Fruit fly (Drosophila melanogaster) whole organism, embryonic: ENCODE results near the gene CG5863.

ENCODE experiments used
- CG16815 ChIP-seq: fragments of 200-800 bp; sonication (Bioruptor generic); optimal IDR thresholded peaks from 3 replicates; lab custom pipeline; 2017; ENCODE audit warnings: missing biosample characterization, mild to moderate bottlenecking, missing genetic modification characterization
- CG42726 ChIP-seq: fragments of 200-800 bp; sonication (Bioruptor generic); IDR thresholded peaks from 2 replicates; pipeline ENCODE4 v1.3.6; 2022; ENCODE audit warnings: missing biosample characterization, missing genetic modification characterization; ENCODE audit not compliant: partially characterized antibody
- Fer2 ChIP-seq: fragments of 200-800 bp; sonication (Bioruptor generic); optimal IDR thresholded peaks from 2 replicates; lab custom pipeline; 2018; ENCODE audit warnings: missing biosample characterization, mild to moderate bottlenecking, missing genetic modification characterization, moderate library complexity
- HmgZ ChIP-seq: fragments of 200-800 bp; sonication (Bioruptor generic); optimal IDR thresholded peaks from 2 replicates; lab custom pipeline; 2018; ENCODE audit warnings: missing biosample characterization, mild to moderate bottlenecking, missing genetic modification characterization
- Hmr ChIP-seq: fragments of 200-800 bp; sonication (Bioruptor generic); optimal IDR thresholded peaks from 3 replicates; lab custom pipeline; 2017; ENCODE audit warnings: mild to moderate bottlenecking, missing biosample characterization, missing genetic modification reagents, missing genetic modification characterization
- Max ChIP-seq: fragments of 200-800 bp; sonication (Bioruptor generic); optimal IDR thresholded peaks from 2 replicates; lab custom pipeline; 2016; ENCODE audit warnings: missing biosample characterization, mild to moderate bottlenecking, missing genetic modification characterization
- Meics ChIP-seq: fragments of 200-800 bp; sonication (Bioruptor generic); optimal IDR thresholded peaks from 2 replicates; lab custom pipeline; 2017; ENCODE audit warnings: missing biosample characterization, mild to moderate bottlenecking, missing genetic modification characterization
- Scr ChIP-seq: fragments of 200-800 bp; sonication (Bioruptor generic); IDR thresholded peaks from 2 replicates; pipeline ENCODE4 v1.3.6; 2022; ENCODE audit warnings: missing biosample characterization, missing genetic modification characterization; ENCODE audit not compliant: partially characterized antibody
- Six4 ChIP-seq: fragments of 200-800 bp; sonication (Bioruptor generic); optimal IDR thresholded peaks from 2 replicates; lab custom pipeline; 2016; ENCODE audit warnings: missing biosample characterization, missing genetic modification characterization
- eyg ChIP-seq: fragments of 200-800 bp; sonication (Bioruptor generic); optimal IDR thresholded peaks from 3 replicates; lab custom pipeline; 2016; ENCODE audit warnings: missing biosample characterization, missing genetic modification characterization
- gce ChIP-seq: fragments of 200-800 bp; sonication (Bioruptor generic); IDR thresholded peaks from 3 replicates; pipeline ENCODE4 v1.3.6; 2022; ENCODE audit warnings: missing biosample characterization, missing genetic modification characterization

dm6 chr3R:17371094-17371493, 39.8 kb upstream of the CG5863 start:
- no peak for TF ChIP-seq CG16815
- TF ChIP-seq Fer2 (tag; lab: Kevin White, UChicago) = no peak
- no peak for TF ChIP-seq Six4 (GFP tag; lab: Kevin White, UChicago)
- no peak for TF ChIP-seq gce (GFP tag; lab: Robert Waterston, UW)
- TF ChIP-seq eyg (GFP tag; lab: Kevin White, UChicago) = no peak
- TF ChIP-seq Max = no peak
- TF ChIP-seq Hmr (GFP tag; lab: Kevin White, UChicago) = peak; percentile 62
- TF ChIP-seq Scr = no peak
- no peak for TF ChIP-seq HmgZ (tag; lab: Kevin White, UChicago)
- TF ChIP-seq Meics (GFP tag; lab: Kevin White, UChicago) = peak; percentile 36
- no peak for TF ChIP-seq CG42726 (GFP tag; lab: Robert Waterston, UW)
